Worm (Caenorhabditis elegans) whole organism, late embryonic: Measurements from ENCODE around the gene ima-3.

Experiments
- K09A11.1 ChIP-seq: sonication (generic microtip); optimal IDR thresholded peaks from 2 replicates; lab custom pipeline; 2017; ENCODE audit warnings: antibody characterized with exemption, mild to moderate bottlenecking, missing genetic modification characterization, missing compliant biosample characterization; ENCODE audit not compliant: insufficient read depth
- ama-1 ChIP-seq: fragments of 150-350 bp; optimal IDR thresholded peaks from 2 replicates; lab custom pipeline; 2014
- dmd-4 ChIP-seq: sonication (generic microtip); optimal IDR thresholded peaks from 2 replicates; lab custom pipeline; 2016; ENCODE audit warnings: borderline replicate concordance, missing genetic modification characterization, missing compliant biosample characterization
- ets-4 ChIP-seq: sonication (generic microtip); optimal IDR thresholded peaks from 2 replicates; lab custom pipeline; 2016; ENCODE audit warnings: missing genetic modification characterization, missing compliant biosample characterization
- sox-2 ChIP-seq: fragments of 200-800 bp; sonication (Bioruptor generic); IDR thresholded peaks from 2 replicates; pipeline ENCODE4 v1.3.6; 2022; ENCODE audit warnings: missing genetic modification reagents, missing genetic modification characterization, missing compliant biosample characterization
- sox-4 ChIP-seq: sonication (generic microtip); optimal IDR thresholded peaks from 2 replicates; lab custom pipeline; 2017; ENCODE audit warnings: mild to moderate bottlenecking, missing genetic modification characterization, inconsistent platforms, missing compliant biosample characterization
- tbx-2 ChIP-seq: sonication (generic microtip); optimal IDR thresholded peaks from 2 replicates; lab custom pipeline; 2016; ENCODE audit warnings: missing genetic modification characterization, missing compliant biosample characterization
- unc-3 ChIP-seq, 2 experiments: fragments of 200-800 bp in 1 of 2; sonication (Bioruptor generic) in 1 of 2; sonication (generic microtip) in 1 of 2; conservative IDR thresholded peaks in 1 of 2; optimal IDR thresholded peaks in 1 of 2; 2 replicates each; pipeline versions ENCODE4 v1.3.6 to Lab custom; 2016 to 2022; ENCODE audit warnings: missing compliant biosample characterization in 2 of 2, missing genetic modification characterization in 2 of 2, missing genetic modification reagents in 1 of 2
- zip-5 ChIP-seq: sonication (generic microtip); optimal IDR thresholded peaks from 2 replicates; lab custom pipeline; 2016; ENCODE audit warnings: missing genetic modification characterization, missing compliant biosample characterization

DNA sequence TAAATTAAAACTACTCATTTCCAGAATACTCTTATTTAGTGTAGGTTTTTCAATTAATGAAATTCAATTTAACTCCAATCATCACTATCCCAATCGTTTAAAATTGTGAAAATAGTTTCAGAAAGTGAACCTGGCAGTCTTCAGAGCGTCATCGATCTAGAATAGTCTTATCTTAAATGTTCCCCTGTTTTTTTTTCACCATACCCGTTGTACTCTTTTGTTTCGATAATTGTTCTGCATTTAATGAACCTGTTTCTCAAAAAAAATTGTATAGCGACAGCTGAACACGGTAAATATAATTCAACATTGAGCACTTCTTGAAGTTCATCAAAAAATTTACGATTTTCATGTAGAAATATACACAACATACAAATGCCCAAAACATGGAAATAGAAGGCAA lies 10.2 kb downstream of the ima-3 start:
- TF ChIP-seq ama-1 (lab: Kevin White, UChicago) (no peak), K09A11.1 (tag; lab: Kevin White, UChicago) (no peak), dmd-4 (tag; lab: Kevin White, UChicago) (no peak), ets-4 (tag; lab: Kevin White, UChicago) (no peak), sox-2 (GFP tag; lab: Robert Waterston, UW) (no peak), sox-4 (tag; lab: Kevin White, UChicago) (no peak), zip-5 (tag; lab: Kevin White, UChicago) (no peak), unc-3 (GFP tag; conservative IDR thresholded peaks at IDR 0.05; lab: Robert Waterston, UW) (no peak), unc-3 (tag; optimal IDR thresholded peaks at IDR 0.05; lab: Kevin White, UChicago) (no peak), tbx-2 (tag; lab: Kevin White, UChicago) (no peak)
